Worm (Caenorhabditis elegans): ENCODE measurements around the gene dgk-5.

DNA sequence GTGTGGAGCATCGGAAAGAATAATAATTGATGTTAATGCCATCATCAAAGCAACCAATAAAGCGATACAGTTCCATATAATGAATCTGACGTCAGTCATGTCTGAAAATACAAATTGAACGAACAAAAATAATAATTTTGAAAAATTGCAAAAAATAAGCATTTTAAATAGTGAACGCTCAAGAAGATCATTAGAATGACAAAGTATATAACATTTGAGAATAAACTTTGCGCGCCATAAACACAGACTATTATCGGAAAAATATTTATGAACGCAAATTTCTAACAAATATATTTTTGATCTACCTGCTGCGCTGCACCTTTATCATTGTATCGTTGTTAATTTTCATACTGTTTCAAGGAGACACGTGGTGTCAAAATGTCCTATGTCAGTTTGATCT, 30.5 kb upstream of the dgk-5 start, which contains the start of gene R05G9.3:
- TF ChIP-seq flt-1 (GFP tag; IDR thresholded peaks at IDR 0.05) (no peak), ref-1 (GFP tag; conservative IDR thresholded peaks at IDR 0.05) (no peak), ztf-23 (GFP tag; IDR thresholded peaks at IDR 0.05) (no peak), T22C8.4 (GFP tag; IDR thresholded peaks at IDR 0.05) (no peak), cog-1 (tag; optimal IDR thresholded peaks at IDR 0.05) (no peak), ztf-29 (GFP tag; IDR thresholded peaks at IDR 0.05) (no peak)

Measured in whole organism, midembryonic.